Fruit fly (Drosophila melanogaster) whole organism, pupa: ENCODE measurements around the gene ssp7.
A peak's percentile ranks its signal among the peaks of the same experiment; 100 is the strongest.
"Not testable (repeated sequence)": the region's sequence is repeated elsewhere in the genome, so short reads cannot be mapped to it uniquely, and the experiment has no call there.

Experiments used
- CG10348 ChIP-seq: fragments of 200-800 bp; sonication (Bioruptor generic); IDR thresholded peaks from 2 replicates; pipeline ENCODE4 v1.3.6; 2022; ENCODE audit warnings: missing biosample characterization, missing genetic modification characterization
- CG12605 ChIP-seq: fragments of 200-800 bp; sonication (Bioruptor generic); IDR thresholded peaks from 2 replicates; pipeline ENCODE4 v1.3.6; 2022; ENCODE audit warnings: missing biosample characterization, missing genetic modification characterization
- CG13204 ChIP-seq: fragments of 200-800 bp; sonication (Bioruptor generic); optimal IDR thresholded peaks from 2 replicates; lab custom pipeline; 2018; ENCODE audit warnings: missing biosample characterization, mild to moderate bottlenecking, missing genetic modification characterization, moderate library complexity
- CG14655 ChIP-seq: fragments of 200-800 bp; sonication (Bioruptor generic); optimal IDR thresholded peaks from 3 replicates; lab custom pipeline; 2017; ENCODE audit warnings: mild to moderate bottlenecking, missing biosample characterization, missing genetic modification reagents, missing genetic modification characterization
- CG15710 ChIP-seq: fragments of 200-800 bp; sonication (Bioruptor generic); optimal IDR thresholded peaks from 2 replicates; lab custom pipeline; 2018; ENCODE audit warnings: missing biosample characterization, mild to moderate bottlenecking, missing genetic modification characterization, moderate library complexity
- CG17806 ChIP-seq: fragments of 200-800 bp; sonication (Bioruptor generic); optimal IDR thresholded peaks from 2 replicates; lab custom pipeline; 2018; ENCODE audit warnings: missing biosample characterization, mild to moderate bottlenecking, missing genetic modification characterization, moderate library complexity
- CG32121 ChIP-seq: fragments of 200-800 bp; sonication (Bioruptor generic); IDR thresholded peaks from 2 replicates; pipeline ENCODE4 v1.3.6; 2022; ENCODE audit warnings: missing biosample characterization, missing genetic modification characterization
- CG34367 ChIP-seq: fragments of 200-800 bp; sonication (Bioruptor generic); optimal IDR thresholded peaks from 2 replicates; lab custom pipeline; 2018; ENCODE audit warnings: missing biosample characterization, mild to moderate bottlenecking, missing genetic modification characterization
- CG4496 ChIP-seq: fragments of 200-800 bp; sonication (Bioruptor generic); IDR thresholded peaks from 3 replicates; pipeline ENCODE4 v1.3.6; 2022; ENCODE audit warnings: missing biosample characterization, missing genetic modification characterization
- CG8159 ChIP-seq: fragments of 200-800 bp; sonication (Bioruptor generic); optimal IDR thresholded peaks from 3 replicates; lab custom pipeline; 2018; ENCODE audit warnings: missing biosample characterization, mild to moderate bottlenecking, missing genetic modification characterization, moderate library complexity
- CG8301 ChIP-seq: fragments of 200-800 bp; sonication (Bioruptor generic); optimal IDR thresholded peaks from 2 replicates; lab custom pipeline; 2018; ENCODE audit warnings: missing biosample characterization, mild to moderate bottlenecking, missing genetic modification characterization
- CG9948 ChIP-seq: fragments of 200-800 bp; sonication (Bioruptor generic); optimal IDR thresholded peaks from 2 replicates; lab custom pipeline; 2018; ENCODE audit warnings: missing biosample characterization, mild to moderate bottlenecking, missing genetic modification characterization, moderate library complexity
- D1 ChIP-seq: fragments of 200-800 bp; sonication (Bioruptor generic); optimal IDR thresholded peaks from 2 replicates; lab custom pipeline; 2018; ENCODE audit warnings: missing biosample characterization, mild to moderate bottlenecking, missing genetic modification characterization, moderate library complexity
- EcR ChIP-seq: fragments of 200-800 bp; sonication (Bioruptor generic); optimal IDR thresholded peaks from 3 replicates; lab custom pipeline; 2019; ENCODE audit warnings: missing biosample characterization, missing genetic modification characterization, mild to moderate bottlenecking, moderate library complexity, missing genetic modification reagents
- Ets98B ChIP-seq: fragments of 200-800 bp; sonication (Bioruptor generic); IDR thresholded peaks from 2 replicates; pipeline ENCODE4 v1.3.6; 2022; ENCODE audit warnings: missing biosample characterization, missing genetic modification characterization
- Pif1A ChIP-seq: fragments of 200-800 bp; sonication (Bioruptor generic); optimal IDR thresholded peaks from 3 replicates; lab custom pipeline; 2016; ENCODE audit warnings: missing biosample characterization, missing genetic modification characterization
- Pif1B ChIP-seq: fragments of 200-800 bp; sonication (Bioruptor generic); optimal IDR thresholded peaks from 3 replicates; lab custom pipeline; 2016; ENCODE audit warnings: missing biosample characterization, missing genetic modification characterization
- Snoo ChIP-seq: fragments of 200-800 bp; sonication (Bioruptor generic); optimal IDR thresholded peaks from 3 replicates; lab custom pipeline; 2017; ENCODE audit warnings: missing biosample characterization, mild to moderate bottlenecking, missing genetic modification characterization, inconsistent platforms
- fd96Ca ChIP-seq: fragments of 200-800 bp; sonication (Bioruptor generic); IDR thresholded peaks from 3 replicates; pipeline ENCODE4 v1.3.6; 2022; ENCODE audit warnings: missing biosample characterization, missing genetic modification characterization
- gl ChIP-seq: fragments of 200-800 bp; sonication (Bioruptor generic); optimal IDR thresholded peaks from 2 replicates; lab custom pipeline; 2018; ENCODE audit warnings: missing biosample characterization, mild to moderate bottlenecking, missing genetic modification characterization
- rn ChIP-seq: fragments of 200-800 bp; sonication (Bioruptor generic); IDR thresholded peaks from 2 replicates; pipeline ENCODE4 v1.3.6; 2022; ENCODE audit warnings: missing biosample characterization, missing genetic modification characterization

The ssp7 gene

DNA sequence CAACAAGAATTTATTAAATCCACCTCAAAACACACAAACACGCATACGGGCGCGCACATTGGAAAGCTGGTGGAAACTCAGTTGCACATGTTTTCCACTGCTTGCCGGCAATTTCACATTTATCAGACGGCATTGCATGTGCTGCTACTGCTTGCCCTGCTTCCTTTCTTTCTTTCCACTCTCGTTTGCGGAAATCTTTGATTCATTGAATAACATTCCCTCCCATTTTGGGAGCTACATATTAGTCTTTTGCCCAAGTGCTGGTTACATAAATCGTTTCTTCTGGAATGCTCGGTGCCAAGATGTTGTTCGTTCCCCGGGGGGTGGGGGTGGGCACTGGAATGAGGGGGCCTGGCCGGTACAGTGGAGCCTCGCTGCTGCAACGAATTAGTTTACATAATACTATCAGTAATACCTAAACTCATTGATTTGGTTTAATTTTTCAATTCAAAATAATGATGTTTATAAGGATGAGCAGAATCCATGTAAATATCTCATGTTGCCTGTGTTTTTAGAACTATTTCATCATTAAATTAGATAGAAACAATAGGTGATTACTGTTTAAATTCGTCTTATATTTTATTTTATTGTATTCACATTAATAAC, 31.1 kb downstream of the ssp7 start:
- TF ChIP-seq CG9948: peak; percentile 22
- TF ChIP-seq D1 (tag; lab: Kevin White, UChicago): no peak
- TF ChIP-seq CG15710: peak; percentile 20
- TF ChIP-seq Pif1B (GFP tag; lab: Kevin White, UChicago): no peak
- 0 out of 3 replicates have a peak, but pooled peaks have one; percentile 31 for TF ChIP-seq fd96Ca (GFP tag; lab: Robert Waterston, UW)
- TF ChIP-seq CG4496 (GFP tag; lab: Robert Waterston, UW): peak; percentile 52; the same call in 1 of the 3 replicates
- no peak for TF ChIP-seq CG10348
- no peak for TF ChIP-seq CG34367 (tag; lab: Kevin White, UChicago)
- peak; percentile 47; the same call in 1 of the 2 replicates for TF ChIP-seq CG32121 (GFP tag; lab: Robert Waterston, UW)
- TF ChIP-seq CG12605 (GFP tag; lab: Robert Waterston, UW): no peak
- TF ChIP-seq CG14655 (GFP tag; lab: Kevin White, UChicago): no peak
- TF ChIP-seq Pif1A (GFP tag; lab: Kevin White, UChicago): no peak
- TF ChIP-seq CG8301 (tag; lab: Kevin White, UChicago): no peak

DNA sequence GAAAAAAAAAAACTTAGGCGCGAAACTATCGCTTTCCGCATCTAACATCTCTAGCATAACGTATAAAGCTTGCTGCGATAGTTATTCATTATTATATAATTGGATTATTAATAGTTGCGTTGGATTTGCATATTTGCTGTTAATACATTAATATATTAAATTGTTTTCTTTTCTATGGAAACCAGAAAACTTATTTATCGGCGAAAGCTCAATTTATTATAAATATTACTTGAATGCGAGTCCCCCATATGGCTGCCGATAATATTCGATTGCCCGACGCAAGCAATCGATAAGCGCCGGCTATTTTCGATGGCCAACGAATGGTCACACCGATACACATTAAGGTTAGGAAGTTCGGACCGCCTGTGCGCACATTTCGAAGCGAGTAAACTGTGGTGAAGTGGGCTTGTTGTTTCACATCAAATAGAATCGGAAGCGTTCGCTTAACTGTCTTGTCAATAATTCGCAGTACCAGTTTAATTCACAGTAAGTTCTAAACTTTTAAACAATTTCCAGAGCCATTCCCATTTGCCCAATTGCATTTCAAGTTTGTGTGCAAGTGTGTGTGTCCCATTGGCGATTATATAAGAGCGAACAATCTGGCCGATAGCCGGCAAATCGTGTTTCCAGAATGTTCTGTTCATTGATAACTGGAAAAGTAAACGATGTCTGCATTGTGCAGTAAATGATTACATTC, 31.8 kb downstream of the ssp7 start, which contains the start of gene Hsp60A:
TSS of gene Hsp60A (plus strand) at position 335 of the 697 bp plus-strand sequence.
- TF ChIP-seq CG32121 (GFP tag; lab: Robert Waterston, UW) (0 out of 2 replicates have a peak, but pooled peaks have one; percentile 15), CG8159 (tag; lab: Kevin White, UChicago) (peak; percentile 46), gl (tag; lab: Kevin White, UChicago) (no peak), fd96Ca (GFP tag; lab: Robert Waterston, UW) (0 out of 3 replicates have a peak, but pooled peaks have one; percentile 26), CG15710 (peak; percentile 35), CG4496 (GFP tag; lab: Robert Waterston, UW) (peak; percentile 54), Pif1A (GFP tag; lab: Kevin White, UChicago) (no peak), CG9948 (peak; percentile 40), Pif1B (GFP tag; lab: Kevin White, UChicago) (peak; percentile 5), CG34367 (tag; lab: Kevin White, UChicago) (peak; percentile 20), CG17806 (tag; lab: Kevin White, UChicago) (peak; percentile 23), Snoo (tag; lab: Kevin White, UChicago) (peak; percentile 24), CG8301 (tag; lab: Kevin White, UChicago) (no peak), CG13204 (GFP tag; lab: Kevin White, UChicago) (no peak), Ets98B (GFP tag; lab: Robert Waterston, UW) (peak; percentile 39; the same call in 1 of the 2 replicates)
- TF ChIP-seq, all 21 proteins: peak for 11

DNA sequence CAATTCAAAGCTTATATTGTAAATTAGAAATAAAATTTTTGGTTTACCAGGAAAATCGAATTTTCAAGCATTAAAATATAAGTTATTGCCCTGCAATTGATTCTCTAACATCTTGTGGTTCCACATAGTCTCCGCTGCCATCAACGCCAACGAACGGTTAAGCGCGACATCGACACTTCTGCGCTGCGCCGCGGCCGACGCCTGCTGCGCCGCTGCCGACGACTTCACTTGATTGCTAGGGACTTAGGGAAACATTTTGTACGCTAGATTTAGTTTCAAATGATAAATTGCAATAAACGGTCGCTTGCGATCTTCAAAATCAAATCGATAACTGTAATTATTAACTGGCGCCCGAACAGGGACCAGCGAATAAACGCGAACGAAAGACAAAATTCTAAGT, 44.1 kb downstream of the ssp7 start, which contains the start of gene CG42249:
TSS of gene CG42249 (plus strand) at position 301 of the 400 bp plus-strand sequence.
- TF ChIP-seq CG15710; D1 (tag; lab: Kevin White, UChicago); CG34367 (tag; lab: Kevin White, UChicago): not testable (repeated sequence)

DNA sequence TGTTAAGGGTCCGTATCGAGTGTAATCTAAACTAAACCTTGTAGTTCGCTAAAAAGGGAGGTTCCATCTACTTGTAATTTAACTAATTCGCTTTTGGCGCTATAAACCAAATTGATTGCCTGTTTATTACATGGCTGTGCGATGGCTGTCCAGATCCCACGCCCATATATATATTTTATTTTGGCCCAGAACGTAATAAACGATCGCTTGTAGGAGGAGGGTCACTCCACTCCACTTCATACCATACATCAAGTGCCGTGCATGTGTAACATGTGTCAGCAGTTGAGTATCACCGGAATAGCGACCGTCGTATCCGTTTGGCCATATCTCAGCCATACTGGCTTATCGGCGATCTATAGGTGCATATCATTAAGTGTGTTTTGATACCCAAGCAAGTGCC, 44.8 kb downstream of the ssp7 start:
- TF ChIP-seq Pif1B (GFP tag; lab: Kevin White, UChicago) (no peak), CG34367 (tag; lab: Kevin White, UChicago) (no peak), CG9948 (no peak), Snoo (tag; lab: Kevin White, UChicago) (no peak), CG14655 (GFP tag; lab: Kevin White, UChicago) (no peak), EcR (GFP tag; lab: Kevin White, UChicago) (no peak), CG8159 (tag; lab: Kevin White, UChicago) (no peak), CG8301 (tag; lab: Kevin White, UChicago) (no peak)

DNA sequence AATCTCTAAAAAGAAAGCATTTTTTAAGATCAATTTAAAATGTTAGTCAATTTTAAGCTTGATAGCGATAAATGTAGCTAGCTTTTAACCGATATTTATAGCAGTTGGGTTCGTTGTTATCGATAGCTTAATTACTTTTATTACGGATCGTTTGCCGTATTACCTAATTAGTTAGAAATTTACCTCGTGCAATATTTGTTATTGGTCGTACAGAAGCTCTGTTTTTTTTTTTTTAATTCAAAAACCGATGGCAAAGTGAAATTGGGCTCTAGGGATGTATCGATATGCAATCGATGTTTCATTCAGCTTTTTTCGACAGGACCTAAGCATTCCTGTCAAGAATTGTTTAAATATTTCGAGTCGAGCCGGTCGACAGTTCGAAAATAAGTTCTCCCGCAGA, 47.9 kb downstream of the ssp7 start, which contains the start of gene CG2061:
TSS of gene CG2061 (plus strand) at position 292 of the 400 bp plus-strand sequence.
- TF ChIP-seq Ets98B (GFP tag; lab: Robert Waterston, UW): no peak
- TF ChIP-seq CG32121 (GFP tag; lab: Robert Waterston, UW): no peak
- TF ChIP-seq D1 (tag; lab: Kevin White, UChicago): no peak
- TF ChIP-seq rn (GFP tag; lab: Robert Waterston, UW): no peak
- no peak for TF ChIP-seq CG14655 (GFP tag; lab: Kevin White, UChicago)
- no peak for TF ChIP-seq CG9948
- no peak for TF ChIP-seq CG34367 (tag; lab: Kevin White, UChicago)
- TF ChIP-seq CG13204 (GFP tag; lab: Kevin White, UChicago): no peak
- TF ChIP-seq Pif1A (GFP tag; lab: Kevin White, UChicago): no peak
- no peak for TF ChIP-seq CG10348
- TF ChIP-seq fd96Ca (GFP tag; lab: Robert Waterston, UW): no peak
- no peak for TF ChIP-seq gl (tag; lab: Kevin White, UChicago)
- TF ChIP-seq CG15710: no peak
- no peak for TF ChIP-seq CG4496 (GFP tag; lab: Robert Waterston, UW)
- no peak for TF ChIP-seq Snoo (tag; lab: Kevin White, UChicago)
